Worm (Caenorhabditis elegans) whole organism, L3 larva: ENCODE data around the gene C30G7.5.

Experiments
- ceh-28 ChIP-seq: fragments of 150-350 bp; optimal IDR thresholded peaks from 2 replicates; lab custom pipeline; 2014; ENCODE audit warnings: missing biosample characterization, missing genetic modification reagents, missing genetic modification characterization
- ceh-82 ChIP-seq: fragments of 150-350 bp; optimal IDR thresholded peaks from 2 replicates; lab custom pipeline; 2014; ENCODE audit warnings: missing biosample characterization, missing genetic modification characterization
- egl-27 ChIP-seq: sonication (generic microtip); optimal IDR thresholded peaks from 4 replicates; lab custom pipeline; 2017; ENCODE audit warnings: missing biosample characterization, missing genetic modification reagents, missing genetic modification characterization
- fkh-10 ChIP-seq: sonication (generic microtip); optimal IDR thresholded peaks from 2 replicates; lab custom pipeline; 2017; ENCODE audit warnings: missing biosample characterization, missing genetic modification reagents, missing genetic modification characterization
- lin-39 ChIP-seq: fragments of 150-350 bp; optimal IDR thresholded peaks from 2 replicates; lab custom pipeline; 2018; ENCODE audit warnings: missing biosample characterization, missing genetic modification reagents, missing genetic modification characterization
- nhr-237 ChIP-seq: fragments of 150-350 bp; optimal IDR thresholded peaks from 2 replicates; lab custom pipeline; 2014; ENCODE audit warnings: missing biosample characterization, missing genetic modification characterization
- pqm-1 ChIP-seq: fragments of 150-350 bp; optimal IDR thresholded peaks from 2 replicates; lab custom pipeline; 2017; ENCODE audit warnings: missing biosample characterization, missing genetic modification characterization, inconsistent platforms
- skn-1 ChIP-seq: fragments of 150-350 bp; optimal IDR thresholded peaks from 2 replicates; lab custom pipeline; 2014; ENCODE audit warnings: missing biosample characterization, missing genetic modification characterization
- tbx-2 ChIP-seq: sonication (generic microtip); optimal IDR thresholded peaks from 2 replicates; lab custom pipeline; 2016; ENCODE audit warnings: mild to moderate bottlenecking, missing genetic modification characterization, missing compliant biosample characterization
- unc-62 ChIP-seq: fragments of 150-350 bp; sonication (generic microtip); optimal IDR thresholded peaks from 4 replicates; lab custom pipeline; 2014; ENCODE audit warnings: missing biosample characterization, missing genetic modification reagents, missing genetic modification characterization
- zag-1 ChIP-seq: fragments of 150-350 bp; optimal IDR thresholded peaks from 2 replicates; lab custom pipeline; 2014; ENCODE audit warnings: missing biosample characterization, missing genetic modification characterization

ce11 chrV:14992627-14993117 is 38.1 kb upstream of the C30G7.5 start, which contains the start of gene T01C3.3:
- no peak for TF ChIP-seq nhr-237
- TF ChIP-seq skn-1 = no peak
- TF ChIP-seq fkh-10 (GFP tag; lab: Kevin White, UChicago) = no peak
- no peak for TF ChIP-seq unc-62
- no peak for TF ChIP-seq ceh-28 (tag; lab: Kevin White, UChicago)
- no peak for TF ChIP-seq tbx-2
- TF ChIP-seq pqm-1 (tag; lab: Kevin White, UChicago) = no peak
- no peak for TF ChIP-seq ceh-82
- TF ChIP-seq zag-1 (tag; lab: Kevin White, UChicago) = no peak
- no peak for TF ChIP-seq egl-27 (tag; lab: Kevin White, UChicago)
- no peak for TF ChIP-seq lin-39
